Worm (Caenorhabditis elegans) whole organism, midembryonic: ENCODE data around the gene F08D12.3.

ENCODE experiments used
- T22C8.4 ChIP-seq: fragments of 200-800 bp; sonication (Bioruptor generic); IDR thresholded peaks from 2 replicates; pipeline ENCODE4 v1.3.6; 2022; ENCODE audit warnings: missing genetic modification characterization, missing compliant biosample characterization
- cog-1 ChIP-seq: sonication (generic microtip); optimal IDR thresholded peaks from 2 replicates; lab custom pipeline; 2016; ENCODE audit warnings: missing genetic modification characterization, missing compliant biosample characterization
- flt-1 ChIP-seq: fragments of 200-800 bp; sonication (Bioruptor generic); IDR thresholded peaks from 2 replicates; pipeline ENCODE4 v1.3.6; 2022; ENCODE audit warnings: missing genetic modification characterization, missing compliant biosample characterization
- klf-2 ChIP-seq: fragments of 200-800 bp; sonication (Bioruptor generic); conservative IDR thresholded peaks from 2 replicates; pipeline ENCODE4 v1.3.6; 2022; ENCODE audit warnings: missing genetic modification reagents, missing genetic modification characterization, missing compliant biosample characterization
- ref-1 ChIP-seq: fragments of 200-800 bp; sonication (Bioruptor generic); conservative IDR thresholded peaks from 2 replicates; pipeline ENCODE4 v1.3.6; 2022; ENCODE audit warnings: missing genetic modification reagents, missing genetic modification characterization, missing compliant biosample characterization
- tab-1 ChIP-seq: fragments of 200-800 bp; sonication (Bioruptor generic); IDR thresholded peaks from 2 replicates; pipeline ENCODE4 v1.3.6; 2022; ENCODE audit warnings: missing genetic modification characterization, missing compliant biosample characterization
- ztf-23 ChIP-seq: fragments of 200-800 bp; sonication (Bioruptor generic); IDR thresholded peaks from 2 replicates; pipeline ENCODE4 v1.3.6; 2022; ENCODE audit warnings: missing genetic modification reagents, missing genetic modification characterization, missing compliant biosample characterization

ce11 chrII:2734735-2735134 is 44.6 kb upstream of the F08D12.3 start:
- TF ChIP-seq klf-2 (no peak), cog-1 (tag; lab: Kevin White, UChicago) (no peak), ztf-23 (GFP tag; lab: Robert Waterston, UW) (no peak), tab-1 (no peak), ref-1 (GFP tag; lab: Robert Waterston, UW) (no peak), flt-1 (GFP tag; lab: Robert Waterston, UW) (no peak), T22C8.4 (no peak)
